Worm (Caenorhabditis elegans) whole organism, L1 larva: ENCODE measurements around the gene T03F7.7.

Experiments
- C34B4.2 ChIP-seq: sonication (generic microtip); optimal IDR thresholded peaks from 2 replicates; lab custom pipeline; 2017; ENCODE audit warnings: mild to moderate bottlenecking, missing genetic modification characterization, missing compliant biosample characterization
- Y116A8C.19 ChIP-seq: sonication (generic microtip); optimal IDR thresholded peaks from 2 replicates; lab custom pipeline; 2016; ENCODE audit warnings: missing compliant biosample characterization, missing genetic modification characterization, borderline replicate concordance
- aha-1 ChIP-seq: fragments of 150-350 bp; optimal IDR thresholded peaks from 2 replicates; lab custom pipeline; 2014; ENCODE audit warnings: missing biosample characterization, missing genetic modification characterization
- blmp-1 ChIP-seq: fragments of 150-350 bp; optimal IDR thresholded peaks from 2 replicates; lab custom pipeline; 2014; ENCODE audit warnings: missing biosample characterization, missing genetic modification characterization
- ceh-8 ChIP-seq: fragments of 200-800 bp; sonication (Bioruptor generic); optimal IDR thresholded peaks from 2 replicates; lab custom pipeline; 2018; ENCODE audit warnings: mild to moderate bottlenecking, missing genetic modification characterization, moderate library complexity, missing compliant biosample characterization
- ceh-82 ChIP-seq, 3 experiments: fragments of 150-350 bp in 1 of 3; sonication (generic microtip) in 2 of 3; optimal IDR thresholded peaks; 2 replicates each; lab custom pipeline; 2014 to 2017; ENCODE audit warnings: missing biosample characterization in 3 of 3, missing genetic modification characterization in 3 of 3
- ceh-88 ChIP-seq: fragments of 200-800 bp; sonication (Bioruptor generic); IDR thresholded peaks from 2 replicates; pipeline ENCODE4 v1.3.6; 2022; ENCODE audit warnings: missing genetic modification characterization, missing compliant biosample characterization
- ceh-90 ChIP-seq: sonication (generic microtip); optimal IDR thresholded peaks from 2 replicates; lab custom pipeline; 2016; ENCODE audit warnings: missing genetic modification characterization, missing compliant biosample characterization
- dpl-1 ChIP-seq, 3 experiments: fragments of 150-350 bp in 2 of 3; sonication (generic microtip) in 1 of 3; optimal IDR thresholded peaks; 2 replicates each; lab custom pipeline; 2014 to 2017; ENCODE audit warnings: missing biosample characterization in 3 of 3, missing genetic modification characterization in 3 of 3, missing genetic modification reagents in 3 of 3
- efl-1 ChIP-seq, 4 experiments: fragments of 150-350 bp; optimal IDR thresholded peaks in 3 of 4; peaks in 1 of 4; 1 replicate in 1 of 4; 2 replicates in 3 of 4; lab custom pipeline; 2014; ENCODE audit warnings: missing biosample characterization in 2 of 4, missing genetic modification characterization in 2 of 4, missing genetic modification reagents in 2 of 4
- efl-3 ChIP-seq: fragments of 200-800 bp; sonication (Bioruptor generic); optimal IDR thresholded peaks from 2 replicates; lab custom pipeline; 2018; ENCODE audit warnings: mild to moderate bottlenecking, missing genetic modification characterization, missing compliant biosample characterization
- elt-3 ChIP-seq, 6 experiments: fragments of 150-350 bp in 1 of 6; sonication (generic microtip); optimal IDR thresholded peaks; 2 replicates each; lab custom pipeline; 2017 to 2018; ENCODE audit warnings: missing biosample characterization in 6 of 6, missing genetic modification characterization in 6 of 6, inconsistent platforms in 1 of 6
- ets-5 ChIP-seq: fragments of 200-800 bp; sonication (Bioruptor generic); IDR thresholded peaks from 2 replicates; pipeline ENCODE4 v1.3.6; 2022; ENCODE audit warnings: missing genetic modification characterization, missing compliant biosample characterization
- fkh-8 ChIP-seq: sonication (generic microtip); optimal IDR thresholded peaks from 2 replicates; lab custom pipeline; 2016; ENCODE audit warnings: mild to moderate bottlenecking, missing genetic modification characterization, missing compliant biosample characterization
- hlh-4 ChIP-seq: sonication (generic microtip); optimal IDR thresholded peaks from 2 replicates; lab custom pipeline; 2016; ENCODE audit warnings: mild to moderate bottlenecking, missing genetic modification characterization, missing compliant biosample characterization
- hpl-2 ChIP-seq: fragments of 150-350 bp; optimal IDR thresholded peaks from 2 replicates; lab custom pipeline; 2014; ENCODE audit warnings: missing biosample characterization, missing genetic modification reagents, missing genetic modification characterization
- irx-1 ChIP-seq: sonication (generic microtip); optimal IDR thresholded peaks from 2 replicates; lab custom pipeline; 2016; ENCODE audit warnings: missing genetic modification characterization, missing compliant biosample characterization
- jun-1 ChIP-seq: fragments of 150-350 bp; optimal IDR thresholded peaks from 2 replicates; lab custom pipeline; 2014; ENCODE audit warnings: missing biosample characterization, missing genetic modification reagents, missing genetic modification characterization
- lin-13 ChIP-seq: fragments of 150-350 bp; optimal IDR thresholded peaks from 2 replicates; lab custom pipeline; 2014; ENCODE audit warnings: missing biosample characterization, missing genetic modification reagents, missing genetic modification characterization
- lin-14 ChIP-seq: fragments of 200-800 bp; sonication (Bioruptor generic); optimal IDR thresholded peaks from 2 replicates; lab custom pipeline; 2018; ENCODE audit warnings: mild to moderate bottlenecking, missing genetic modification characterization, moderate library complexity, missing compliant biosample characterization
- lsy-2 ChIP-seq, 2 experiments: fragments of 150-350 bp; optimal IDR thresholded peaks; 2 replicates each; lab custom pipeline; 2014; ENCODE audit warnings: missing biosample characterization in 2 of 2, missing genetic modification characterization in 2 of 2
- mab-9 ChIP-seq: fragments of 200-800 bp; sonication (Bioruptor generic); IDR thresholded peaks from 2 replicates; pipeline ENCODE4 v1.3.6; 2022; ENCODE audit warnings: missing genetic modification reagents, missing genetic modification characterization, missing compliant biosample characterization
- mdl-1 ChIP-seq, 2 experiments: fragments of 150-350 bp; optimal IDR thresholded peaks; 2 replicates each; lab custom pipeline; 2014 to 2017; ENCODE audit warnings: missing biosample characterization in 2 of 2, missing genetic modification characterization in 2 of 2, inconsistent platforms in 1 of 2
- mef-2 ChIP-seq: fragments of 150-350 bp; optimal IDR thresholded peaks from 2 replicates; lab custom pipeline; 2014; ENCODE audit warnings: missing biosample characterization, missing genetic modification characterization
- mep-1 ChIP-seq: fragments of 150-350 bp; optimal IDR thresholded peaks from 2 replicates; lab custom pipeline; 2014; ENCODE audit warnings: missing biosample characterization, missing genetic modification characterization
- nhr-11 ChIP-seq: fragments of 150-350 bp; optimal IDR thresholded peaks from 2 replicates; lab custom pipeline; 2014; ENCODE audit warnings: missing biosample characterization, missing genetic modification characterization
- nhr-19 ChIP-seq: fragments of 200-800 bp; sonication (Bioruptor generic); conservative IDR thresholded peaks from 2 replicates; pipeline ENCODE4 v1.3.6; 2022; ENCODE audit warnings: missing genetic modification characterization, missing compliant biosample characterization
- nhr-237 ChIP-seq: fragments of 150-350 bp; optimal IDR thresholded peaks from 2 replicates; lab custom pipeline; 2014; ENCODE audit warnings: missing biosample characterization, missing genetic modification characterization
- nhr-71 ChIP-seq: sonication (generic microtip); optimal IDR thresholded peaks from 2 replicates; lab custom pipeline; 2016; ENCODE audit warnings: mild to moderate bottlenecking, missing genetic modification characterization, moderate library complexity, missing compliant biosample characterization
- nhr-85 ChIP-seq: sonication (generic microtip); peaks from one replicate; lab custom pipeline; 2016; ENCODE audit warnings: missing genetic modification characterization, inconsistent platforms, missing compliant biosample characterization
- pqm-1 ChIP-seq: sonication (generic microtip); optimal IDR thresholded peaks from 3 replicates; lab custom pipeline; 2017; ENCODE audit warnings: missing biosample characterization, missing genetic modification characterization
- rnt-1 ChIP-seq: sonication (generic microtip); optimal IDR thresholded peaks from 2 replicates; lab custom pipeline; 2016; ENCODE audit warnings: mild to moderate bottlenecking, missing genetic modification characterization, moderate library complexity, missing compliant biosample characterization
- snpc-4 ChIP-seq: fragments of 150-350 bp; optimal IDR thresholded peaks from 2 replicates; lab custom pipeline; 2014; ENCODE audit warnings: missing biosample characterization, missing genetic modification characterization
- snu-23 ChIP-seq: sonication (generic microtip); optimal IDR thresholded peaks from 2 replicates; lab custom pipeline; 2016; ENCODE audit warnings: missing genetic modification characterization, missing compliant biosample characterization
- sox-4 ChIP-seq: sonication (generic microtip); optimal IDR thresholded peaks from 2 replicates; lab custom pipeline; 2016; ENCODE audit warnings: missing genetic modification characterization, missing compliant biosample characterization
- sptf-1 ChIP-seq: fragments of 150-350 bp; optimal IDR thresholded peaks from 2 replicates; lab custom pipeline; 2014; ENCODE audit warnings: missing biosample characterization, missing genetic modification characterization
- sup-37 ChIP-seq: fragments of 200-800 bp; sonication (Bioruptor generic); optimal IDR thresholded peaks from 2 replicates; lab custom pipeline; 2018; ENCODE audit warnings: mild to moderate bottlenecking, missing genetic modification characterization, missing compliant biosample characterization
- tbx-2 ChIP-seq: sonication (generic microtip); optimal IDR thresholded peaks from 2 replicates; lab custom pipeline; 2016; ENCODE audit warnings: missing genetic modification characterization, missing compliant biosample characterization
- unc-130 ChIP-seq: fragments of 150-350 bp; optimal IDR thresholded peaks from 2 replicates; lab custom pipeline; 2017; ENCODE audit warnings: missing biosample characterization, missing genetic modification characterization, inconsistent platforms
- unc-86 ChIP-seq: sonication (generic microtip); optimal IDR thresholded peaks from 2 replicates; lab custom pipeline; 2016; ENCODE audit warnings: missing genetic modification characterization, missing compliant biosample characterization
- unc-98 ChIP-seq: fragments of 200-800 bp; sonication (Bioruptor generic); IDR thresholded peaks from 2 replicates; pipeline ENCODE4 v1.3.6; 2022; ENCODE audit warnings: missing genetic modification characterization, missing compliant biosample characterization
- xbp-1 ChIP-seq: sonication (generic microtip); optimal IDR thresholded peaks from 2 replicates; lab custom pipeline; 2016; ENCODE audit warnings: missing genetic modification characterization, missing compliant biosample characterization
- zag-1 ChIP-seq: fragments of 150-350 bp; optimal IDR thresholded peaks from 2 replicates; lab custom pipeline; 2014; ENCODE audit warnings: missing biosample characterization, missing genetic modification characterization
- zip-4 ChIP-seq: fragments of 200-800 bp; sonication (Bioruptor generic); optimal IDR thresholded peaks from 2 replicates; lab custom pipeline; 2018; ENCODE audit warnings: mild to moderate bottlenecking, missing genetic modification characterization, moderate library complexity, missing compliant biosample characterization
- ztf-11 ChIP-seq, 2 experiments: sonication (generic microtip); optimal IDR thresholded peaks; 2 replicates each; lab custom pipeline; 2016 to 2017; ENCODE audit warnings: missing genetic modification characterization in 2 of 2, missing biosample characterization in 1 of 2, missing compliant biosample characterization in 1 of 2
- ztf-4 ChIP-seq: fragments of 150-350 bp; optimal IDR thresholded peaks from 2 replicates; lab custom pipeline; 2014; ENCODE audit warnings: missing biosample characterization, missing genetic modification characterization

Gene T03F7.7

DNA sequence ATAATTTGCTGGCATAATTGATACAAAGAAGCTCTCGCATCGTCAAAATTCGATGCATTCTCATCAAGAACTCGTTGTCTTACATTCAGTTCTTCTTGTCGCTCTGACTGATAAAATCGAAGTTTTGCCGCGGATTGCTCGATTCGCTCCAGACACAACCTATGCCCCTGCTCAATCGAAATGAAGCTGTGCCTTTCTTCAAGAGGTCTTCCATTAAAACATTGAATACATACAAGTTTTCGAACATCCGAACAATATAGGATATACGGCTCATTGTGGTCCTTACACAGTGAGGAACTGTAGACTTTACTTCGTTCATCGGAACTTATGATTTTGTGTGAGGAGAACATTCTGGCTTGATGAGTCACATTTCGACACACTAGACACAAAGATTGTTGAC is 9.6 kb downstream of the T03F7.7 start:
- TF ChIP-seq nhr-85 (tag; lab: Kevin White, UChicago) (peak; percentile 61), pqm-1 (tag; lab: Kevin White, UChicago) (no peak)

DNA sequence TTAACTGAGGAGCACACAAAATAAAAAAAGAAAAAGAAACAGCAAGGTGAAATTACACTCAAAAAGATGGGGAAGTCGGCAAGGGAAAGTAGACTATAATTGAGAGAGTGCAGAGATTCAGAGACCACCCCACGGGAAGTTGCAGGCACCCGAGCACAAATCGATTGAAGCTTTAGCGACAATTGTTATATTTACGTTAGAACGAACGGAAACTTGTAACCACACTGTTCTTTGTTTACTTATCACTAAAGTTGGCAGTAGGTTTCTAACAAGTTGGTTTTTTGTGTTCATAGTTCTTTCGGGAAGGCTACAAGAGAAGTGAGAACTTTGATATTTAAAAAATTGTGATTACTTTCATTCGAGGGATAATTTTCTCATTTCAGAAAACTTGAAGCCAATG is 10.5 kb downstream of the T03F7.7 start, which contains the start of gene F47G9.4:
TSS of gene F47G9.4 (minus strand) at position 98 of the 400 bp plus-strand sequence.
- TF ChIP-seq rnt-1 = peak; percentile 8
- TF ChIP-seq snu-23 = no peak
- TF ChIP-seq ets-5 = no peak
- TF ChIP-seq sptf-1 (tag; lab: Kevin White, UChicago) = no peak
- TF ChIP-seq ztf-4 = no peak
- no peak for TF ChIP-seq tbx-2 (tag; lab: Kevin White, UChicago)
- TF ChIP-seq C34B4.2 (tag; lab: Kevin White, UChicago) = no peak
- TF ChIP-seq mef-2 (tag; lab: Kevin White, UChicago) = no peak
- no peak for TF ChIP-seq zag-1
- TF ChIP-seq aha-1 (tag; lab: Kevin White, UChicago) = no peak
- TF ChIP-seq lsy-2 (tag; optimal IDR thresholded peaks at IDR 0.05; lab: Kevin White, UChicago) = peak in 1 of 2 experiments; percentile 15
- peak; percentile 32 for TF ChIP-seq lin-14 (GFP tag; lab: Kevin White, UChicago)
- no peak for TF ChIP-seq mab-9 (GFP tag; lab: Robert Waterston, UW)
- peak in 1 of 3 experiments; percentile 9 for TF ChIP-seq ceh-82 (tag; optimal IDR thresholded peaks at IDR 0.05; lab: Kevin White, UChicago)

DNA sequence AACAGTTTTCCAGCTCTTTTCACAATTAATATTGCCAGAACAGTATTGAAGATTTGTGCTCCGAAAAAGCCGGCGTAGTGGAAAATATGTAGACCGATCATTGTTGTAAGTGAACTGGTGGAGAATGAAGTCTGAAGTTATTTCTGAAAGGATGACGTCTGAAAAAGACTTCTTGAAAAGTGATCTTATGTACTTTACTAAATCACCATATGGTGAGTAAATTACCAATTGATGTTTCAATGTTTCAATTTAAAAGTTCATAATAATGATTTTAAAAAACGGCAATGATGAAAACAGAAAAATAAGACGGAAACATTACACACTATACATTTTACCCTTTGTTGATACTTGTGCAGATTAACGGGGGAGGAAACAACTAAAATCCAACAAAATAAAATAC is 12.5 kb downstream of the T03F7.7 start, which contains the start of gene str-141:
TSS of gene str-141 (minus strand) at position 101 of the 400 bp plus-strand sequence.
- TF ChIP-seq hpl-2 (no peak), efl-1 (optimal IDR thresholded peaks at IDR 0.05; lab: Kevin White, UChicago) (no peak), efl-1 (GFP tag; optimal IDR thresholded peaks at IDR 0.05 in 1 of 2; lab: Kevin White, UChicago) (peak in 1 of 2 experiments; percentile 12)

DNA sequence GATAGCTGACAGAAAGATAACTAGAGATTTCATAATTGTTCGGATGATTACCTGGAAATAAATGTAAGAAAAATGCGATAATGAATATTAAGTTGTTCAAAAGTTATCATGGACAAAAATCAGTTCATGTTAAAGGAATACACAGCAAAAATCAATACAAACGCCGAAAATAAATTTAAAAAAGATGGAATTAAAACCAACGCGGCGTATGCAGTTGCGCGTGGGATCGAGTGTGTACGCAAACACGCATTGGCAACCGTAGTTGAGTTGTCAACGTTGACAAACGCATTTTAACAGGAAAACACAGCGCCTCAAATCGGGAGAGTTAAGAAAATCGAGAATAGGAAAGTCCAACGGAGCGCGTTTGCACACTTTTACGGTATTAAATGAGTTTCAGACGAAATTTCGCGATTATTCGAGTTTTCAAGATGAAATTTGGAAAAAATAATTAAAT is 15.7 kb downstream of the T03F7.7 start, which contains the start of gene tmed-10:
TSS of gene tmed-10 (minus strand) at position 51 of the 454 bp plus-strand sequence.
- TF ChIP-seq tbx-2 (tag; lab: Kevin White, UChicago) (peak; percentile 54), unc-130 (tag; lab: Kevin White, UChicago) (peak; percentile 93), sup-37 (no peak), irx-1 (tag; lab: Kevin White, UChicago) (peak; percentile 32), ztf-11 (tag; optimal IDR thresholded peaks at IDR 0.05; lab: Kevin White, UChicago) (peak in 1 of 2 experiments; percentile 0), nhr-19 (GFP tag; lab: Robert Waterston, UW) (peak; percentile 80), nhr-237 (tag; lab: Kevin White, UChicago) (no peak), ceh-82 (tag; optimal IDR thresholded peaks at IDR 0.05; lab: Kevin White, UChicago) (peak; percentile 85 to 87 (median 87)), snpc-4 (tag; lab: Kevin White, UChicago) (peak; percentile 23), jun-1 (tag; lab: Kevin White, UChicago) (peak; percentile 13), xbp-1 (tag; lab: Kevin White, UChicago) (peak; percentile 95), hlh-4 (no peak), efl-1 (optimal IDR thresholded peaks at IDR 0.05; lab: Kevin White, UChicago) (peak; percentile 59 to 68), efl-1 (GFP tag; optimal IDR thresholded peaks at IDR 0.05 in 1 of 2; lab: Kevin White, UChicago) (peak; percentile 55 to 95), fkh-8 (peak; percentile 53), sox-4 (tag; lab: Kevin White, UChicago) (no peak), elt-3 (tag; optimal IDR thresholded peaks at IDR 0.05; lab: Kevin White, UChicago) (peak in 1 of 6 experiments; percentile 27), nhr-11 (tag; lab: Kevin White, UChicago) (no peak), ceh-8 (GFP tag; lab: Kevin White, UChicago) (no peak), dpl-1 (GFP tag; optimal IDR thresholded peaks at IDR 0.05; lab: Kevin White, UChicago) (peak; percentile 44 to 64 (median 59)), zip-4 (GFP tag; lab: Kevin White, UChicago) (no peak), unc-86 (tag; lab: Kevin White, UChicago) (peak; percentile 3), nhr-71 (peak; percentile 78), blmp-1 (tag; lab: Kevin White, UChicago) (peak; percentile 52), mab-9 (GFP tag; lab: Robert Waterston, UW) (peak; percentile 37; the same call in 1 of the 2 replicates), efl-3 (GFP tag; lab: Kevin White, UChicago) (no peak), mep-1 (tag; lab: Kevin White, UChicago) (peak; percentile 83), aha-1 (tag; lab: Kevin White, UChicago) (no peak), mdl-1 (tag; optimal IDR thresholded peaks at IDR 0.05; lab: Kevin White, UChicago) (peak in 1 of 2 experiments; percentile 43), lin-13 (GFP tag; lab: Kevin White, UChicago) (no peak), Y116A8C.19 (tag; lab: Kevin White, UChicago) (no peak), unc-98 (GFP tag; lab: Robert Waterston, UW) (no peak), ceh-90 (tag; lab: Kevin White, UChicago) (no peak), ceh-88 (GFP tag; lab: Robert Waterston, UW) (no peak)
